Worm (Caenorhabditis elegans) whole organism, L4/young adult: ENCODE data around the gene srw-29.

Source experiments
- W03F9.2 ChIP-seq: fragments of 150-350 bp; optimal IDR thresholded peaks from 2 replicates; lab custom pipeline; 2014; ENCODE audit warnings: missing biosample characterization, missing genetic modification characterization
- him-1 ChIP-seq: sonication (generic microtip); optimal IDR thresholded peaks from 2 replicates; lab custom pipeline; 2016; ENCODE audit warnings: missing genotype, missing genetic modification reagents, missing genetic modification characterization, missing compliant biosample characterization

DNA sequence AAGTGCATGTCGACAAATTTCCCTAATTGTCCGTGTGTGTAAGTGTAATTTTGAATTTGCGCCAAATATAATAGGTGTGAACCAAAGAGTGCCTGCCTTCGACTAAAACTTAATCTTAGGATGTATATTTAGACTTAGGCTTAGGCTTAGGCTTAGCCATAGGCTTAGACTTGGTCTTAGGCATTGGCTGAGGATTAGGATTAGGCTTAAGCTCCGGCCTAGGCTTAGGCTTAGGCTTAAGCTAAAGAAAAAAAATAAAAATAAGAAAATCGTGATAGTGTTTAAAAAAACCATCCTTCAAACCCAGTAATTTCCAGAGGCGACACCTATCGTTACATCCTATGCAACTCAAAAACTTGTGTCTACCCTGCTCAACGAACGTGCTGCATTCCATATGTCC lies 21.9 kb upstream of the srw-29 start:
- TF ChIP-seq W03F9.2 (tag; lab: Kevin White, UChicago) (no peak), him-1 (tag; lab: Kevin White, UChicago) (no peak)
